Worm (Caenorhabditis elegans) whole organism, young adult: ENCODE results near the gene nyn-3.

Source experiments
- B0019.2 ChIP-seq: fragments of 200-800 bp; sonication (Bioruptor generic); conservative IDR thresholded peaks from 2 replicates; pipeline ENCODE4 v1.3.6; 2022; ENCODE audit warnings: missing genetic modification reagents, missing genetic modification characterization, missing compliant biosample characterization
- F22D6.2 ChIP-seq: sonication (generic microtip); optimal IDR thresholded peaks from 2 replicates; lab custom pipeline; 2016; ENCODE audit warnings: mild to moderate bottlenecking, missing genetic modification characterization, missing compliant biosample characterization
- F23B12.7 ChIP-seq: sonication (generic microtip); optimal IDR thresholded peaks from 2 replicates; lab custom pipeline; 2017; ENCODE audit warnings: missing genetic modification characterization, mild to moderate bottlenecking, missing compliant biosample characterization, antibody characterized with exemption, moderate library complexity; ENCODE audit not compliant: insufficient read depth
- F33H1.4 ChIP-seq: fragments of 200-800 bp; sonication (Bioruptor generic); IDR thresholded peaks from 2 replicates; pipeline ENCODE4 v1.3.6; 2022; ENCODE audit warnings: missing genetic modification reagents, missing genetic modification characterization, missing compliant biosample characterization
- F57C9.4 ChIP-seq: sonication (generic microtip); optimal IDR thresholded peaks from 2 replicates; lab custom pipeline; 2017; ENCODE audit warnings: mild to moderate bottlenecking, missing genetic modification characterization, missing compliant biosample characterization
- K12H6.12 ChIP-seq: fragments of 200-800 bp; sonication (Bioruptor generic); optimal IDR thresholded peaks from 2 replicates; lab custom pipeline; 2018; ENCODE audit warnings: mild to moderate bottlenecking, missing genetic modification characterization, missing compliant biosample characterization
- T07F8.4 ChIP-seq: sonication (generic microtip); optimal IDR thresholded peaks from 2 replicates; lab custom pipeline; 2016; ENCODE audit warnings: mild to moderate bottlenecking, missing genetic modification characterization, moderate library complexity, missing compliant biosample characterization
- T26A5.8 ChIP-seq: sonication (generic microtip); optimal IDR thresholded peaks from 2 replicates; lab custom pipeline; 2016; ENCODE audit warnings: missing genetic modification characterization, missing compliant biosample characterization
- Y53G8AR.9 ChIP-seq: fragments of 200-800 bp; sonication (Bioruptor generic); conservative IDR thresholded peaks from 2 replicates; pipeline ENCODE4 v1.3.6; 2022; ENCODE audit warnings: missing genetic modification reagents, missing genetic modification characterization, missing compliant biosample characterization
- Y67H2A.10 ChIP-seq: fragments of 200-800 bp; sonication (Bioruptor generic); conservative IDR thresholded peaks from 2 replicates; pipeline ENCODE4 v1.3.6; 2022; ENCODE audit warnings: missing genetic modification reagents, missing genetic modification characterization, missing compliant biosample characterization
- Y95B8A.8 ChIP-seq: fragments of 200-800 bp; sonication (Bioruptor generic); IDR thresholded peaks from 2 replicates; pipeline ENCODE4 v1.3.6; 2022; ENCODE audit warnings: missing genetic modification reagents, missing genetic modification characterization, missing compliant biosample characterization
- ZK185.1 ChIP-seq: sonication (generic microtip); optimal IDR thresholded peaks from 2 replicates; lab custom pipeline; 2016; ENCODE audit warnings: mild to moderate bottlenecking, missing genetic modification characterization, missing compliant biosample characterization; ENCODE audit not compliant: poor library complexity, severe bottlenecking
- aptf-3 ChIP-seq: fragments of 200-800 bp; sonication (Bioruptor generic); IDR thresholded peaks from 2 replicates; pipeline ENCODE4 v1.3.6; 2022; ENCODE audit warnings: missing genetic modification characterization, missing compliant biosample characterization
- attf-3 ChIP-seq: fragments of 200-800 bp; sonication (Bioruptor generic); conservative IDR thresholded peaks from 2 replicates; pipeline ENCODE4 v1.3.6; 2022; ENCODE audit warnings: missing genetic modification reagents, missing genetic modification characterization, missing compliant biosample characterization
- attf-5 ChIP-seq: fragments of 200-800 bp; sonication (Bioruptor generic); optimal IDR thresholded peaks from 2 replicates; lab custom pipeline; 2018; ENCODE audit warnings: mild to moderate bottlenecking, missing genetic modification characterization, missing compliant biosample characterization
- bed-2 ChIP-seq: fragments of 200-800 bp; sonication (Bioruptor generic); IDR thresholded peaks from 2 replicates; pipeline ENCODE4 v1.3.6; 2022; ENCODE audit warnings: missing genetic modification reagents, missing genetic modification characterization, missing compliant biosample characterization
- ceh-27 ChIP-seq: fragments of 200-800 bp; sonication (Bioruptor generic); optimal IDR thresholded peaks from 2 replicates; lab custom pipeline; 2018; ENCODE audit warnings: mild to moderate bottlenecking, missing genetic modification characterization, moderate library complexity, missing compliant biosample characterization
- ceh-40 ChIP-seq: fragments of 200-800 bp; sonication (Bioruptor generic); IDR thresholded peaks from 2 replicates; pipeline ENCODE4 v1.3.6; 2022; ENCODE audit warnings: missing genetic modification characterization, missing compliant biosample characterization
- dpl-1 ChIP-seq: fragments of 150-350 bp; optimal IDR thresholded peaks from 2 replicates; lab custom pipeline; 2014; ENCODE audit warnings: missing biosample characterization, missing genetic modification reagents, missing genetic modification characterization
- egl-18 ChIP-seq: fragments of 200-800 bp; sonication (Bioruptor generic); IDR thresholded peaks from 2 replicates; pipeline ENCODE4 v1.3.6; 2022; ENCODE audit warnings: missing genetic modification reagents, missing genetic modification characterization, missing compliant biosample characterization
- egrh-3 ChIP-seq: fragments of 200-800 bp; sonication (Bioruptor generic); IDR thresholded peaks from 2 replicates; pipeline ENCODE4 v1.3.6; 2022; ENCODE audit warnings: missing genetic modification reagents, missing genetic modification characterization, missing compliant biosample characterization
- ekl-4 ChIP-seq: fragments of 200-800 bp; sonication (Bioruptor generic); IDR thresholded peaks from 2 replicates; pipeline ENCODE4 v1.3.6; 2022; ENCODE audit warnings: missing genetic modification reagents, missing genetic modification characterization, missing compliant biosample characterization
- gei-17 ChIP-seq: fragments of 200-800 bp; sonication (Bioruptor generic); optimal IDR thresholded peaks from 2 replicates; lab custom pipeline; 2018; ENCODE audit warnings: mild to moderate bottlenecking, missing genetic modification characterization, missing compliant biosample characterization
- him-1 ChIP-seq: sonication (generic microtip); optimal IDR thresholded peaks from 2 replicates; lab custom pipeline; 2016; ENCODE audit warnings: missing genotype, missing genetic modification reagents, missing genetic modification characterization, missing compliant biosample characterization
- hlh-26 ChIP-seq: fragments of 200-800 bp; sonication (Bioruptor generic); conservative IDR thresholded peaks from 2 replicates; pipeline ENCODE4 v1.3.6; 2022; ENCODE audit warnings: missing genetic modification reagents, missing genetic modification characterization, missing compliant biosample characterization
- lin-35 ChIP-seq, 3 experiments: fragments of 150-350 bp in 2 of 3; sonication (generic microtip) in 1 of 3; optimal IDR thresholded peaks; 2 replicates each; lab custom pipeline; 2014 to 2018; ENCODE audit warnings: missing biosample characterization in 3 of 3, missing genetic modification characterization in 3 of 3, missing genetic modification reagents in 3 of 3
- lin-40 ChIP-seq: sonication (generic microtip); optimal IDR thresholded peaks from 2 replicates; lab custom pipeline; 2016; ENCODE audit warnings: missing genetic modification characterization, mild to moderate bottlenecking, missing compliant biosample characterization, missing genotype, missing genetic modification reagents
- lir-1 ChIP-seq: fragments of 200-800 bp; sonication (Bioruptor generic); conservative IDR thresholded peaks from 2 replicates; pipeline ENCODE4 v1.3.6; 2022; ENCODE audit warnings: missing genetic modification reagents, missing genetic modification characterization, missing compliant biosample characterization
- mel-28 ChIP-seq: sonication (generic microtip); optimal IDR thresholded peaks from 2 replicates; lab custom pipeline; 2016; ENCODE audit warnings: borderline replicate concordance, mild to moderate bottlenecking, missing genetic modification characterization, missing compliant biosample characterization
- mes-4 ChIP-seq: sonication (generic microtip); optimal IDR thresholded peaks from 2 replicates; lab custom pipeline; 2016; ENCODE audit warnings: missing genotype, missing genetic modification characterization, missing compliant biosample characterization
- mxl-1 ChIP-seq: sonication (generic microtip); optimal IDR thresholded peaks from 2 replicates; lab custom pipeline; 2016; ENCODE audit warnings: missing genetic modification characterization, missing compliant biosample characterization
- nfya-2 ChIP-seq: fragments of 200-800 bp; sonication (Bioruptor generic); IDR thresholded peaks from 2 replicates; pipeline ENCODE4 v1.3.6; 2022; ENCODE audit warnings: missing genetic modification reagents, missing genetic modification characterization, missing compliant biosample characterization
- nfyb-1 ChIP-seq: fragments of 200-800 bp; sonication (Bioruptor generic); IDR thresholded peaks from 2 replicates; pipeline ENCODE4 v1.3.6; 2022; ENCODE audit warnings: missing genetic modification reagents, missing genetic modification characterization, missing compliant biosample characterization
- nhr-120 ChIP-seq: fragments of 200-800 bp; sonication (Bioruptor generic); IDR thresholded peaks from 2 replicates; pipeline ENCODE4 v1.3.6; 2022; ENCODE audit warnings: missing genetic modification characterization, missing compliant biosample characterization
- nhr-179 ChIP-seq: sonication (generic microtip); optimal IDR thresholded peaks from 2 replicates; lab custom pipeline; 2016; ENCODE audit warnings: mild to moderate bottlenecking, missing genetic modification characterization, missing compliant biosample characterization
- nhr-80 ChIP-seq: sonication (generic microtip); optimal IDR thresholded peaks from 2 replicates; lab custom pipeline; 2016; ENCODE audit warnings: missing genetic modification characterization, missing compliant biosample characterization
- pbrm-1 ChIP-seq: fragments of 200-800 bp; sonication (Bioruptor generic); IDR thresholded peaks from 2 replicates; pipeline ENCODE4 v1.3.6; 2022; ENCODE audit warnings: missing genetic modification reagents, missing genetic modification characterization, missing compliant biosample characterization
- somi-1 ChIP-seq: fragments of 200-800 bp; sonication (Bioruptor generic); optimal IDR thresholded peaks from 2 replicates; lab custom pipeline; 2018; ENCODE audit warnings: mild to moderate bottlenecking, missing genetic modification characterization, missing compliant biosample characterization
- sptf-2 ChIP-seq: fragments of 200-800 bp; sonication (Bioruptor generic); optimal IDR thresholded peaks from 2 replicates; lab custom pipeline; 2018; ENCODE audit warnings: mild to moderate bottlenecking, missing genetic modification characterization, missing compliant biosample characterization
- tbx-9 ChIP-seq: sonication (generic microtip); optimal IDR thresholded peaks from 2 replicates; lab custom pipeline; 2016; ENCODE audit warnings: borderline replicate concordance, missing genetic modification characterization, inconsistent platforms, missing compliant biosample characterization
- ztf-18 ChIP-seq: sonication (generic microtip); optimal IDR thresholded peaks from 2 replicates; lab custom pipeline; 2016; ENCODE audit warnings: missing genotype, mild to moderate bottlenecking, missing genetic modification characterization, missing compliant biosample characterization
- ztf-28 ChIP-seq: fragments of 200-800 bp; sonication (Bioruptor generic); IDR thresholded peaks from 2 replicates; pipeline ENCODE4 v1.3.6; 2022; ENCODE audit warnings: missing genetic modification reagents, missing genetic modification characterization, missing compliant biosample characterization

Gene nyn-3

ce11 chrII:6311459-6311858 lies 19.0 kb upstream of the nyn-3 start:
- TF ChIP-seq nhr-120 (GFP tag; lab: Robert Waterston, UW) (no peak), nfyb-1 (no peak), lin-35 (GFP tag; optimal IDR thresholded peaks at IDR 0.05; lab: Kevin White, UChicago) (no peak), nhr-80 (tag; lab: Kevin White, UChicago) (no peak), ekl-4 (GFP tag; lab: Robert Waterston, UW) (no peak), T07F8.4 (no peak), Y53G8AR.9 (GFP tag; lab: Robert Waterston, UW) (no peak), bed-2 (no peak), aptf-3 (GFP tag; lab: Robert Waterston, UW) (no peak), mes-4 (tag; lab: Kevin White, UChicago) (no peak), lin-40 (tag; lab: Kevin White, UChicago) (no peak), F22D6.2 (tag; lab: Kevin White, UChicago) (no peak), ceh-27 (GFP tag; lab: Kevin White, UChicago) (no peak)

ce11 chrII:6309198-6309597 lies 16.8 kb upstream of the nyn-3 start, which contains the start of gene glb-10:
Gene glb-10, minus strand, starts transcription at chrII:6309298.
- TF ChIP-seq T07F8.4 (no peak), aptf-3 (GFP tag; lab: Robert Waterston, UW) (no peak), F23B12.7 (tag; lab: Kevin White, UChicago) (no peak), mel-28 (tag; lab: Kevin White, UChicago) (no peak), F33H1.4 (GFP tag; lab: Robert Waterston, UW) (no peak), nfya-2 (GFP tag; lab: Robert Waterston, UW) (no peak), egrh-3 (GFP tag; lab: Robert Waterston, UW) (no peak), attf-3 (GFP tag; lab: Robert Waterston, UW) (no peak), nhr-80 (tag; lab: Kevin White, UChicago) (no peak), egl-18 (no peak), nhr-120 (GFP tag; lab: Robert Waterston, UW) (no peak), hlh-26 (no peak), Y95B8A.8 (GFP tag; lab: Robert Waterston, UW) (no peak), bed-2 (no peak), tbx-9 (tag; lab: Kevin White, UChicago) (no peak), him-1 (tag; lab: Kevin White, UChicago) (no peak), T26A5.8 (tag; lab: Kevin White, UChicago) (no peak), ztf-18 (tag; lab: Kevin White, UChicago) (no peak), Y67H2A.10 (GFP tag; lab: Robert Waterston, UW) (no peak), mxl-1 (tag; lab: Kevin White, UChicago) (no peak)

- TF ChIP-seq ZK185.1 (tag; lab: Kevin White, UChicago) (no peak), nhr-120 (GFP tag; lab: Robert Waterston, UW) (no peak), T07F8.4 (no peak), pbrm-1 (GFP tag; lab: Robert Waterston, UW) (no peak), mel-28 (tag; lab: Kevin White, UChicago) (no peak), ztf-28 (GFP tag; lab: Robert Waterston, UW) (no peak), nhr-179 (tag; lab: Kevin White, UChicago) (no peak), ceh-40 (GFP tag; lab: Robert Waterston, UW) (no peak), B0019.2 (GFP tag; lab: Robert Waterston, UW) (no peak), somi-1 (no peak), F57C9.4 (no peak), dpl-1 (GFP tag; lab: Kevin White, UChicago) (no peak), sptf-2 (GFP tag; lab: Kevin White, UChicago) (no peak), K12H6.12 (tag; lab: Kevin White, UChicago) (no peak), attf-5 (no peak), lir-1 (GFP tag; lab: Robert Waterston, UW) (no peak), gei-17 (no peak)
These were observed 13.7 kb upstream of the nyn-3 start, which contains the start of gene C29F5.8 for ce11 chrII:6306125-6306524. Gene C29F5.8, plus strand, starts transcription at chrII:6306425.
